ENCODE assay signal across 3 worm cellular contexts in genomic region chrX:7491521-7491920, ce11.
TF ChIP-seq lines count a peak whose summit lies in the region.

No protein-coding gene starts in this region.

TF ChIP-seq in whole organism, L1 larva, 84 proteins besides CTCF, POLR2A, EP300 and RAD21:
- TF ChIP-seq ets-5 (GFP tag; IDR thresholded peaks at IDR 0.05; lab: Robert Waterston, UW), result no peak
- TF ChIP-seq lin-14 (GFP tag; optimal IDR thresholded peaks at IDR 0.05; lab: Kevin White, UChicago), result peak; percentile 58

TF ChIP-seq in whole organism, L3 larva, 47 proteins besides CTCF, POLR2A, EP300 and RAD21:
- peak; percentile 44 for TF ChIP-seq egl-5 (tag; optimal IDR thresholded peaks at IDR 0.05; lab: Kevin White, UChicago)
- TF ChIP-seq lin-39 (tag; optimal IDR thresholded peaks at IDR 0.05; lab: Kevin White, UChicago), result peak; percentile 28
- TF ChIP-seq elt-3 (tag; optimal IDR thresholded peaks at IDR 0.05; lab: Kevin White, UChicago), result no peak

TF ChIP-seq in whole organism, young adult, 124 proteins besides CTCF, POLR2A, EP300 and RAD21:
- no peak for TF ChIP-seq F55B11.4 (tag; optimal IDR thresholded peaks at IDR 0.05; lab: Kevin White, UChicago; ENCODE audit: borderline replicate concordance, insufficient read depth)
- 0 out of 2 replicates have a peak, but pooled peaks have one; percentile 68 for TF ChIP-seq F37B4.10 (GFP tag; IDR thresholded peaks at IDR 0.05; lab: Robert Waterston, UW)
